Fruit fly (Drosophila melanogaster): Measurements from ENCODE around the gene CG32264.

The CG32264 gene

dm6 chr3L:3767825-3768224 lies 38.4 kb downstream of the CG32264 start (continued):
- TF ChIP-seq Rfx (GFP tag; IDR thresholded peaks at IDR 0.05) (peak; percentile 82), sens-2 (GFP tag; IDR thresholded peaks at IDR 0.05) (peak; percentile 73), CG11456 (GFP tag; IDR thresholded peaks at IDR 0.05) (peak; percentile 81), Bdp1 (GFP tag; optimal IDR thresholded peaks at IDR 0.05) (peak; percentile 70), CG15601 (tag; optimal IDR thresholded peaks at IDR 0.05) (peak; percentile 62), vfl (GFP tag; optimal IDR thresholded peaks at IDR 0.05) (peak; percentile 39), lov (optimal IDR thresholded peaks at IDR 0.05) (no peak), lov (GFP tag; IDR thresholded peaks at IDR 0.05) (peak; percentile 51; the same call in 1 of the 3 replicates), CG8281 (tag; optimal IDR thresholded peaks at IDR 0.05) (no peak), CG11723 (GFP tag; optimal IDR thresholded peaks at IDR 0.05) (peak; percentile 62), CG4730 (GFP tag; IDR thresholded peaks at IDR 0.05) (no peak), Optix (GFP tag; IDR thresholded peaks at IDR 0.05) (peak; percentile 71), ase (GFP tag; IDR thresholded peaks at IDR 0.05) (peak; percentile 52; the same call in 1 of the 3 replicates), Kr (GFP tag; optimal IDR thresholded peaks at IDR 0.05) (no peak), CG2116 (GFP tag; optimal IDR thresholded peaks at IDR 0.05) (peak; percentile 37), CG18476 (GFP tag; optimal IDR thresholded peaks at IDR 0.05) (no peak), MTF-1 (GFP tag; optimal IDR thresholded peaks at IDR 0.05; ENCODE audit: borderline replicate concordance) (no peak), HLH54F (GFP tag; optimal IDR thresholded peaks at IDR 0.05) (peak; percentile 12), gcm (GFP tag; optimal IDR thresholded peaks at IDR 0.05) (peak; percentile 16), crc (GFP tag; optimal IDR thresholded peaks at IDR 0.05) (no peak), Blimp-1 (GFP tag; optimal IDR thresholded peaks at IDR 0.05) (peak; percentile 16), peb (GFP tag; IDR thresholded peaks at IDR 0.05) (no peak), Oli (tag; optimal IDR thresholded peaks at IDR 0.05) (peak; percentile 57), Jarid2 (GFP tag; optimal IDR thresholded peaks at IDR 0.05) (peak; percentile 31), fd102C (GFP tag; optimal IDR thresholded peaks at IDR 0.05) (no peak), Fer3 (tag; optimal IDR thresholded peaks at IDR 0.05) (no peak), CG8359 (GFP tag; optimal IDR thresholded peaks at IDR 0.05; ENCODE audit: borderline replicate concordance) (no peak), sqz (GFP tag; optimal IDR thresholded peaks at IDR 0.05) (no peak), ara (GFP tag; IDR thresholded peaks at IDR 0.05) (peak; percentile 14; the same call in 1 of the 2 replicates), CG4617 (GFP tag; optimal IDR thresholded peaks at IDR 0.05; ENCODE audit: borderline replicate concordance) (peak; percentile 20), cad (GFP tag; optimal IDR thresholded peaks at IDR 0.05) (no peak), stwl (tag; optimal IDR thresholded peaks at IDR 0.05) (peak; percentile 2), ato (GFP tag; IDR thresholded peaks at IDR 0.05; ENCODE audit: partially characterized antibody) (0 out of 2 replicates have a peak, but pooled peaks have one; percentile 13), jumu (GFP tag; optimal IDR thresholded peaks at IDR 0.05) (peak; percentile 52), CG7928 (GFP tag; optimal IDR thresholded peaks at IDR 0.05) (no peak), HHEX (GFP tag; optimal IDR thresholded peaks at IDR 0.05) (peak; percentile 3), CG9727 (GFP tag; optimal IDR thresholded peaks at IDR 0.05) (peak; percentile 41), CG14014 (GFP tag; IDR thresholded peaks at IDR 0.05) (peak; percentile 51; the same call in 1 of the 2 replicates), CG8388 (GFP tag; optimal IDR thresholded peaks at IDR 0.05) (peak; percentile 39), CG12942 (GFP tag; optimal IDR thresholded peaks at IDR 0.05) (peak; percentile 49), CG14050 (GFP tag; IDR thresholded peaks at IDR 0.05) (peak; percentile 22; the same call in 1 of the 3 replicates), CG3065 (GFP tag; optimal IDR thresholded peaks at IDR 0.05) (peak; percentile 20), CG34224 (GFP tag; IDR thresholded peaks at IDR 0.05; ENCODE audit: partially characterized antibody) (no peak), Hr51 (GFP tag; optimal IDR thresholded peaks at IDR 0.05) (peak; percentile 44 to 48), bigmax (GFP tag; optimal IDR thresholded peaks at IDR 0.05) (no peak), CG17359 (tag; optimal IDR thresholded peaks at IDR 0.05) (peak; percentile 25), fru (optimal IDR thresholded peaks at IDR 0.05) (no peak), dmrt99B (tag; optimal IDR thresholded peaks at IDR 0.05) (peak; percentile 11), scrt (GFP tag; optimal IDR thresholded peaks at IDR 0.05) (no peak), CG6765 (GFP tag; optimal IDR thresholded peaks at IDR 0.05) (peak; percentile 14)
